Worm (Caenorhabditis elegans): Measurements from ENCODE around the gene C39B5.10.

DNA sequence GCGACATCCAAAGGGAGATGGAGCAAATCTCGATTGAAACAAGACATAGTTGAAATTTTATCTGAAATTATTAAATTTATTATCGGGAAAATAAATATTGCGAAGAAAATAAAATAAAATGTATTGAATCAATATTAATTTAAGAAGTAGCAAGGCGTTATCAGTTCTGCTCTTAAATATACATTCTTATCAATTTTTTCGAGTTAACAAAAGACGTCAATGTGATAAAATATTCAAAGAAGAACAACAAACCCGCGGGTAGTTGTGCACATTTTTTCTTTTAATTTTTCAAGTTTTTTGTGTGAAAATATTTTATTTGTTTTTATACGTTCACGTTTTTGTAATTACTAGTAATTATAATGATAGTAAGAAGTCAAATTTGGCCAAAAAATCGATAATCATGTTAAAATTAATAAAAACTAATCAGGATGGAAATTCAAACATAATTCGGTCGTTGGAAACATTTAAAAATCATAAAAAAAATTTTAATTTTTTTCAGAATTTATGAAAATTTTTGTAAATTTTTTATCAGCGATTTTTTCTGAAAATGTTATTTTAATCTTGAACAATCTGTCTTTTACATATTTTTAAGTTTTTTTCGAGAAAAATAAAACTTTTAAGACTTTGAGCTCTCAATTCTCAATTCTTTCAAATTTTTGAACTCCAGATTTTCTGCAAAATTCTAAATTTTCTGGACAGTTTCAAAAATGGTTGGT is 26.7 kb upstream of the C39B5.10 start, which contains the start of gene fbxa-9:
- no peak for TF ChIP-seq lsy-2 (tag; optimal IDR thresholded peaks at IDR 0.05)
- no peak for TF ChIP-seq ceh-82 (tag; optimal IDR thresholded peaks at IDR 0.05)
